Worm (Caenorhabditis elegans) whole organism, young adult: Measurements from ENCODE around the gene cyp-33A1.

Experiments used
- B0019.2 ChIP-seq: fragments of 200-800 bp; sonication (Bioruptor generic); conservative IDR thresholded peaks from 2 replicates; pipeline ENCODE4 v1.3.6; 2022; ENCODE audit warnings: missing genetic modification reagents, missing genetic modification characterization, missing compliant biosample characterization
- B0336.3 ChIP-seq: fragments of 200-800 bp; sonication (Bioruptor generic); IDR thresholded peaks from 2 replicates; pipeline ENCODE4 v1.3.6; 2022; ENCODE audit warnings: missing genetic modification characterization, missing compliant biosample characterization
- D2030.7 ChIP-seq: fragments of 200-800 bp; sonication (Bioruptor generic); IDR thresholded peaks from 2 replicates; pipeline ENCODE4 v1.3.6; 2022; ENCODE audit warnings: missing genetic modification reagents, missing genetic modification characterization, missing compliant biosample characterization
- T07F8.4 ChIP-seq: sonication (generic microtip); optimal IDR thresholded peaks from 2 replicates; lab custom pipeline; 2016; ENCODE audit warnings: mild to moderate bottlenecking, missing genetic modification characterization, moderate library complexity, missing compliant biosample characterization
- Y53F4B.3 ChIP-seq: fragments of 200-800 bp; sonication (Bioruptor generic); IDR thresholded peaks from 2 replicates; pipeline ENCODE4 v1.3.6; 2022; ENCODE audit warnings: missing genetic modification reagents, missing genetic modification characterization, missing compliant biosample characterization
- Y67H2A.10 ChIP-seq: fragments of 200-800 bp; sonication (Bioruptor generic); conservative IDR thresholded peaks from 2 replicates; pipeline ENCODE4 v1.3.6; 2022; ENCODE audit warnings: missing genetic modification reagents, missing genetic modification characterization, missing compliant biosample characterization
- Y79H2A.3 ChIP-seq: fragments of 200-800 bp; sonication (Bioruptor generic); conservative IDR thresholded peaks from 2 replicates; pipeline ENCODE4 v1.3.6; 2022; ENCODE audit warnings: missing genetic modification reagents, missing genetic modification characterization, missing compliant biosample characterization
- Y95B8A.8 ChIP-seq: fragments of 200-800 bp; sonication (Bioruptor generic); IDR thresholded peaks from 2 replicates; pipeline ENCODE4 v1.3.6; 2022; ENCODE audit warnings: missing genetic modification reagents, missing genetic modification characterization, missing compliant biosample characterization
- ZK185.1 ChIP-seq: sonication (generic microtip); optimal IDR thresholded peaks from 2 replicates; lab custom pipeline; 2016; ENCODE audit warnings: mild to moderate bottlenecking, missing genetic modification characterization, missing compliant biosample characterization; ENCODE audit not compliant: poor library complexity, severe bottlenecking
- ama-1 ChIP-seq, 3 experiments: fragments of 150-350 bp in 1 of 3; sonication (generic microtip) in 2 of 3; optimal IDR thresholded peaks; 2 replicates each; lab custom pipeline; 2014 to 2018; ENCODE audit warnings: missing biosample characterization in 2 of 3, missing genetic modification characterization in 2 of 3, missing genetic modification reagents in 2 of 3
- bed-2 ChIP-seq: fragments of 200-800 bp; sonication (Bioruptor generic); IDR thresholded peaks from 2 replicates; pipeline ENCODE4 v1.3.6; 2022; ENCODE audit warnings: missing genetic modification reagents, missing genetic modification characterization, missing compliant biosample characterization
- cebp-1 ChIP-seq, 2 experiments: fragments of 200-800 bp in 1 of 2; sonication (Bioruptor generic) in 1 of 2; sonication (generic microtip) in 1 of 2; IDR thresholded peaks in 1 of 2; optimal IDR thresholded peaks in 1 of 2; 2 replicates each; pipeline versions ENCODE4 v1.3.6 to Lab custom; 2017 to 2022; ENCODE audit warnings: missing compliant biosample characterization in 2 of 2, missing genetic modification characterization in 2 of 2, mild to moderate bottlenecking in 1 of 2, missing genetic modification reagents in 1 of 2, moderate library complexity in 1 of 2
- ceh-27 ChIP-seq: fragments of 200-800 bp; sonication (Bioruptor generic); optimal IDR thresholded peaks from 2 replicates; lab custom pipeline; 2018; ENCODE audit warnings: mild to moderate bottlenecking, missing genetic modification characterization, moderate library complexity, missing compliant biosample characterization
- ceh-79 ChIP-seq: sonication (generic microtip); optimal IDR thresholded peaks from 2 replicates; lab custom pipeline; 2017; ENCODE audit warnings: mild to moderate bottlenecking, missing genetic modification characterization, missing compliant biosample characterization
- chd-7 ChIP-seq: sonication (generic microtip); optimal IDR thresholded peaks from 2 replicates; lab custom pipeline; 2016; ENCODE audit warnings: mild to moderate bottlenecking, missing genetic modification characterization, moderate library complexity, missing compliant biosample characterization
- dpff-1 ChIP-seq: sonication (generic microtip); optimal IDR thresholded peaks from 2 replicates; lab custom pipeline; 2017; ENCODE audit warnings: mild to moderate bottlenecking, missing genetic modification characterization, missing compliant biosample characterization
- hlh-26 ChIP-seq: fragments of 200-800 bp; sonication (Bioruptor generic); conservative IDR thresholded peaks from 2 replicates; pipeline ENCODE4 v1.3.6; 2022; ENCODE audit warnings: missing genetic modification reagents, missing genetic modification characterization, missing compliant biosample characterization
- hrde-1 ChIP-seq: sonication (generic microtip); optimal IDR thresholded peaks from 2 replicates; lab custom pipeline; 2016; ENCODE audit warnings: missing genetic modification characterization, mild to moderate bottlenecking, missing compliant biosample characterization, moderate library complexity, missing genotype, missing genetic modification reagents, borderline replicate concordance
- lag-1 ChIP-seq: fragments of 200-800 bp; sonication (Bioruptor generic); IDR thresholded peaks from 2 replicates; pipeline ENCODE4 v1.3.6; 2022; ENCODE audit warnings: missing genetic modification reagents, missing genetic modification characterization, missing compliant biosample characterization
- let-607 ChIP-seq, 2 experiments: fragments of 200-800 bp in 1 of 2; sonication (Bioruptor generic) in 1 of 2; sonication (generic microtip) in 1 of 2; optimal IDR thresholded peaks; 2 replicates each; lab custom pipeline; 2016 to 2018; ENCODE audit warnings: mild to moderate bottlenecking in 2 of 2, missing compliant biosample characterization in 2 of 2, missing genetic modification characterization in 2 of 2, moderate library complexity in 2 of 2, missing genotype in 1 of 2
- lin-35 ChIP-seq, 3 experiments: fragments of 150-350 bp in 2 of 3; sonication (generic microtip) in 1 of 3; optimal IDR thresholded peaks; 2 replicates each; lab custom pipeline; 2014 to 2018; ENCODE audit warnings: missing biosample characterization in 3 of 3, missing genetic modification characterization in 3 of 3, missing genetic modification reagents in 3 of 3
- lsy-27 ChIP-seq: sonication (generic microtip); optimal IDR thresholded peaks from 2 replicates; lab custom pipeline; 2017; ENCODE audit warnings: missing genetic modification characterization, mild to moderate bottlenecking, missing compliant biosample characterization, antibody characterized with exemption, missing genotype, borderline replicate concordance; ENCODE audit not compliant: insufficient read depth
- mxl-1 ChIP-seq: sonication (generic microtip); optimal IDR thresholded peaks from 2 replicates; lab custom pipeline; 2016; ENCODE audit warnings: missing genetic modification characterization, missing compliant biosample characterization
- nfya-1 ChIP-seq: sonication (generic microtip); optimal IDR thresholded peaks from 2 replicates; lab custom pipeline; 2017; ENCODE audit warnings: antibody characterized with exemption, missing compliant biosample characterization, missing genetic modification characterization, borderline replicate concordance; ENCODE audit not compliant: insufficient read depth
- nfyb-1 ChIP-seq: fragments of 200-800 bp; sonication (Bioruptor generic); IDR thresholded peaks from 2 replicates; pipeline ENCODE4 v1.3.6; 2022; ENCODE audit warnings: missing genetic modification reagents, missing genetic modification characterization, missing compliant biosample characterization
- nhr-27 ChIP-seq: fragments of 200-800 bp; sonication (Bioruptor generic); optimal IDR thresholded peaks from 2 replicates; lab custom pipeline; 2018; ENCODE audit warnings: mild to moderate bottlenecking, missing genetic modification characterization, moderate library complexity, missing compliant biosample characterization
- nhr-90 ChIP-seq: sonication (generic microtip); optimal IDR thresholded peaks from 2 replicates; lab custom pipeline; 2016; ENCODE audit warnings: missing genotype, mild to moderate bottlenecking, missing genetic modification characterization, missing compliant biosample characterization
- pha-4 ChIP-seq: fragments of 150-350 bp; sonication (generic microtip); optimal IDR thresholded peaks from 2 replicates; lab custom pipeline; 2014; ENCODE audit warnings: missing biosample characterization, missing genetic modification reagents, missing genetic modification characterization
- rcor-1 ChIP-seq: fragments of 200-800 bp; sonication (Bioruptor generic); IDR thresholded peaks from 2 replicates; pipeline ENCODE4 v1.3.6; 2022; ENCODE audit warnings: missing genetic modification reagents, missing genetic modification characterization, missing compliant biosample characterization
- rpc-1 ChIP-seq, 2 experiments: fragments of 150-350 bp in 1 of 2; sonication (generic microtip) in 1 of 2; optimal IDR thresholded peaks; 2 replicates each; lab custom pipeline; 2014 to 2018; ENCODE audit warnings: missing biosample characterization in 1 of 2, missing genetic modification characterization in 1 of 2, missing genetic modification reagents in 1 of 2, missing genotype in 1 of 2
- sdz-38 ChIP-seq: sonication (generic microtip); optimal IDR thresholded peaks from 2 replicates; lab custom pipeline; 2016; ENCODE audit warnings: missing genotype, missing genetic modification characterization, missing compliant biosample characterization
- sea-2 ChIP-seq: fragments of 200-800 bp; sonication (Bioruptor generic); IDR thresholded peaks from 2 replicates; pipeline ENCODE4 v1.3.6; 2022; ENCODE audit warnings: missing genetic modification characterization, missing compliant biosample characterization
- snpc-1.1 ChIP-seq: sonication (generic microtip); optimal IDR thresholded peaks from 2 replicates; lab custom pipeline; 2017; ENCODE audit warnings: missing genetic modification characterization, mild to moderate bottlenecking, missing compliant biosample characterization, antibody characterized with exemption, moderate library complexity, missing genotype, missing genetic modification reagents; ENCODE audit not compliant: insufficient read depth
- snpc-1.3 ChIP-seq: sonication (generic microtip); optimal IDR thresholded peaks from 2 replicates; lab custom pipeline; 2017; ENCODE audit warnings: missing genetic modification characterization, mild to moderate bottlenecking, missing compliant biosample characterization, antibody characterized with exemption, moderate library complexity, missing genotype, missing genetic modification reagents; ENCODE audit not compliant: insufficient read depth
- snpc-4 ChIP-seq, 5 experiments: fragments of 150-350 bp in 1 of 5; sonication (generic microtip) in 4 of 5; optimal IDR thresholded peaks; 2 replicates each; lab custom pipeline; 2014 to 2018; ENCODE audit warnings: missing genetic modification characterization in 5 of 5, missing biosample characterization in 3 of 5, antibody characterized with exemption in 2 of 5, mild to moderate bottlenecking in 2 of 5, missing compliant biosample characterization in 2 of 5, missing genotype in 2 of 5, moderate library complexity in 2 of 5, missing genetic modification reagents in 1 of 5
- sptf-2 ChIP-seq: fragments of 200-800 bp; sonication (Bioruptor generic); optimal IDR thresholded peaks from 2 replicates; lab custom pipeline; 2018; ENCODE audit warnings: mild to moderate bottlenecking, missing genetic modification characterization, missing compliant biosample characterization
- unc-130 ChIP-seq: sonication (generic microtip); optimal IDR thresholded peaks from 2 replicates; lab custom pipeline; 2016; ENCODE audit warnings: missing genetic modification reagents, missing genetic modification characterization, missing compliant biosample characterization
- zfh-2 ChIP-seq: fragments of 200-800 bp; sonication (Bioruptor generic); conservative IDR thresholded peaks from 2 replicates; pipeline ENCODE4 v1.3.6; 2022; ENCODE audit warnings: missing genetic modification reagents, missing genetic modification characterization, missing compliant biosample characterization
- ztf-28 ChIP-seq: fragments of 200-800 bp; sonication (Bioruptor generic); IDR thresholded peaks from 2 replicates; pipeline ENCODE4 v1.3.6; 2022; ENCODE audit warnings: missing genetic modification reagents, missing genetic modification characterization, missing compliant biosample characterization
- ztf-6 ChIP-seq: fragments of 200-800 bp; sonication (Bioruptor generic); IDR thresholded peaks from 2 replicates; pipeline ENCODE4 v1.3.6; 2022; ENCODE audit warnings: missing genetic modification reagents, missing genetic modification characterization, missing compliant biosample characterization

Gene cyp-33A1

DNA sequence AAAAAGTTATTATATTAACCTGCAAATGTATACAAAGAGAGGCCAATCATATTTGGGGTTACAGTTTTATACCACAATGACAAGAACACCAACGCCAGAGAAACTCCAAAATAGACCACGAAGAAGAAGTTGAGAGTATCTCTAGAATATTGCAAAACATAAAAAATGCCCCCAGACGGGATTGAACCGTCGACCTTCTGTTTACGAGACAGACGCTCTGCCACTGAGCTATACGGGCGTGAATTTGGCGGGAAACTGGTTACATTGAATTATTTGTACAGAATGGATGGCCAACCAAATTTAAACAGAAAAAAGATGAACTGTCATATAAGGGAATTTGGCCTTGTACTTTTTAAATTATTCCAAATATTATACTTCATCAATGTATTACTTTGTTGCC is 49.2 kb upstream of the cyp-33A1 start (continued):
- TF ChIP-seq mxl-1 (tag; lab: Kevin White, UChicago) (no peak), ceh-27 (peak; percentile 22), Y53F4B.3 (GFP tag; lab: Robert Waterston, UW) (no peak), unc-130 (GFP tag; lab: Kevin White, UChicago) (no peak), B0336.3 (GFP tag; lab: Robert Waterston, UW) (0 out of 2 replicates have a peak, but pooled peaks have one; percentile 18), hrde-1 (tag; lab: Kevin White, UChicago) (no peak), Y67H2A.10 (GFP tag; lab: Robert Waterston, UW) (no peak), chd-7 (peak; percentile 32), ZK185.1 (tag; lab: Kevin White, UChicago) (no peak), nfya-1 (tag; lab: Kevin White, UChicago) (no peak), B0019.2 (GFP tag; lab: Robert Waterston, UW) (no peak), let-607 (tag; optimal IDR thresholded peaks at IDR 0.05; lab: Kevin White, UChicago) (no peak), T07F8.4 (tag; lab: Kevin White, UChicago) (no peak), cebp-1 (GFP tag; IDR thresholded peaks at IDR 0.05; lab: Robert Waterston, UW) (no peak), cebp-1 (tag; optimal IDR thresholded peaks at IDR 0.05; lab: Kevin White, UChicago) (peak; percentile 47), ztf-6 (GFP tag; lab: Robert Waterston, UW) (no peak), sea-2 (GFP tag; lab: Robert Waterston, UW) (no peak), rpc-1 (optimal IDR thresholded peaks at IDR 0.05; lab: Kevin White, UChicago) (peak; percentile 54), rpc-1 (tag; optimal IDR thresholded peaks at IDR 0.05; lab: Kevin White, UChicago) (peak; percentile 74), nhr-90 (tag; lab: Kevin White, UChicago) (peak; percentile 35), lsy-27 (tag; lab: Kevin White, UChicago) (no peak), nhr-27 (tag; lab: Kevin White, UChicago) (no peak), snpc-1.3 (tag; lab: Kevin White, UChicago) (no peak), nfyb-1 (GFP tag; lab: Robert Waterston, UW) (peak; percentile 53; the same call in 1 of the 2 replicates), ceh-79 (tag; lab: Kevin White, UChicago) (no peak), sdz-38 (tag; lab: Kevin White, UChicago) (no peak), pha-4 (tag; lab: Kevin White, UChicago) (no peak), ztf-28 (0 out of 2 replicates have a peak, but pooled peaks have one; percentile 24), zfh-2 (GFP tag; lab: Robert Waterston, UW) (no peak), lin-35 (GFP tag; optimal IDR thresholded peaks at IDR 0.05; lab: Kevin White, UChicago) (no peak), D2030.7 (GFP tag; lab: Robert Waterston, UW) (peak; percentile 46; the same call in 1 of the 2 replicates), snpc-1.1 (no peak)

- TF ChIP-seq lsy-27 (tag; lab: Kevin White, UChicago) (no peak), snpc-4 (GFP tag; optimal IDR thresholded peaks at IDR 0.05; lab: Kevin White, UChicago) (no peak), snpc-4 (tag; optimal IDR thresholded peaks at IDR 0.05; lab: Kevin White, UChicago) (no peak), bed-2 (GFP tag; lab: Robert Waterston, UW) (no peak), nhr-90 (tag; lab: Kevin White, UChicago) (no peak), dpff-1 (tag; lab: Kevin White, UChicago) (no peak), lag-1 (GFP tag; lab: Robert Waterston, UW) (no peak), Y79H2A.3 (no peak), ama-1 (optimal IDR thresholded peaks at IDR 0.05; lab: Kevin White, UChicago) (no peak), ama-1 (GFP tag; optimal IDR thresholded peaks at IDR 0.05; lab: Kevin White, UChicago) (no peak), sptf-2 (GFP tag; lab: Kevin White, UChicago) (no peak), ztf-6 (GFP tag; lab: Robert Waterston, UW) (no peak), T07F8.4 (tag; lab: Kevin White, UChicago) (no peak), snpc-1.1 (no peak), rcor-1 (no peak), hlh-26 (GFP tag; lab: Robert Waterston, UW) (no peak), Y95B8A.8 (no peak)
Observed at ce11 chrV:7728679-7729027, 47.4 kb upstream of the cyp-33A1 start, which contains the start of gene Y97E10C.1. TSS of gene Y97E10C.1 (plus strand) at chrV:7728879.
